Worm (Caenorhabditis elegans) whole organism, L2 larva: ENCODE data around the gene npr-7.

Experiments used
- ama-1 ChIP-seq: fragments of 150-350 bp; optimal IDR thresholded peaks from 2 replicates; lab custom pipeline; 2018; ENCODE audit warnings: inconsistent platforms
- ceh-82 ChIP-seq: fragments of 150-350 bp; optimal IDR thresholded peaks from 2 replicates; lab custom pipeline; 2014; ENCODE audit warnings: missing biosample characterization, missing genetic modification characterization
- lin-11 ChIP-seq: fragments of 150-350 bp; sonication (generic microtip); optimal IDR thresholded peaks from 2 replicates; lab custom pipeline; 2014; ENCODE audit warnings: missing biosample characterization, missing genetic modification characterization, inconsistent platforms, mixed read lengths
- lin-13 ChIP-seq: fragments of 150-350 bp; optimal IDR thresholded peaks from 2 replicates; lab custom pipeline; 2014; ENCODE audit warnings: missing biosample characterization, missing genetic modification reagents, missing genetic modification characterization
- nhr-12 ChIP-seq: fragments of 150-350 bp; optimal IDR thresholded peaks from 2 replicates; lab custom pipeline; 2014; ENCODE audit warnings: missing biosample characterization, missing genetic modification characterization
- nhr-77 ChIP-seq: fragments of 150-350 bp; optimal IDR thresholded peaks from 2 replicates; lab custom pipeline; 2014; ENCODE audit warnings: missing biosample characterization, missing genetic modification characterization
- skn-1 ChIP-seq: sonication (generic microtip); optimal IDR thresholded peaks from 2 replicates; lab custom pipeline; 2017; ENCODE audit warnings: missing biosample characterization, missing genetic modification characterization
- unc-39 ChIP-seq: fragments of 150-350 bp; optimal IDR thresholded peaks from 2 replicates; lab custom pipeline; 2014; ENCODE audit warnings: missing biosample characterization, missing genetic modification characterization

DNA sequence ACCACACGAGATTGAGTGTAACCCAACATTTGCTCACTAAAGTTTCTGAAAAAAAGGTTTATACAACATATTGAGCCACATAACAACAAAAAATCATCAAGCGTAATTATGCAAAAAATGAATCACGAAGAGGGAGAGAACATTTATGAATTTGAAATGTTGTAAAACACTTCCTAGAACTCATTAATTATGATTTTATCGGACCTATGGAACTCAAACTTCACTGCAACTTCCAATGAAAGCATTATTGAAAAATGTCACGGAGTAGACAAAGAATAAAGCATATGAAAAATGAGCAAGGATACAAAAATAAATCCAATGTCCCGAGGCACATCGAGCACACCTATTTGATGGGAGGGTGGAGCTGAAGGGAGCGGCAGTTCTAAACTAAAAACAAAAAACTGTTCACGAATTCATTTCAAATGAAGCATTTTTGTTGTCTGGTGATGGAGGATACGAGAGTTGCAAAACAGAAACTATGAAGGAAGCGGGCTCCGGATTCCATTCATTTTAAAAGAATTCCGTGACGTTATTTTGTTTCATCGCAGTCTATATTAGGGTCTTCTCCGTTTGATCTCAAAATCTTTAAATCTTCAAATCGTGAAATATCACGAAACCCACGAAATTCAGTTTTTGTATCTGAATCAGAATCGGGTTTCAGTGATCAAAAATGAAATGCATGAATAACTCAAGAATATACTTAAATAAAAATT lies 31.0 kb upstream of the npr-7 start, which contains the start of gene flp-20:
- TF ChIP-seq lin-13, result no peak
- TF ChIP-seq nhr-12, result no peak
- no peak for TF ChIP-seq unc-39
- TF ChIP-seq ama-1 (lab: Kevin White, UChicago), result no peak
- no peak for TF ChIP-seq ceh-82 (tag; lab: Kevin White, UChicago)
- TF ChIP-seq nhr-77 (tag; lab: Kevin White, UChicago), result no peak
- no peak for TF ChIP-seq lin-11 (tag; lab: Kevin White, UChicago)
- TF ChIP-seq skn-1 (tag; lab: Kevin White, UChicago), result no peak
